Worm (Caenorhabditis elegans) whole organism, early embryonic: ENCODE measurements around the gene F13B12.1.

Source experiments
- B0310.2 ChIP-seq: sonication (generic microtip); optimal IDR thresholded peaks from 2 replicates; lab custom pipeline; 2016; ENCODE audit warnings: mild to moderate bottlenecking, missing genetic modification characterization, missing compliant biosample characterization
- F13C5.2 ChIP-seq: sonication (generic microtip); optimal IDR thresholded peaks from 2 replicates; lab custom pipeline; 2017; ENCODE audit warnings: mild to moderate bottlenecking, missing genetic modification characterization, inconsistent platforms, missing compliant biosample characterization
- aly-1 ChIP-seq: sonication (generic microtip); optimal IDR thresholded peaks from 2 replicates; lab custom pipeline; 2016; ENCODE audit warnings: missing genetic modification characterization, missing compliant biosample characterization
- ama-1 ChIP-seq: fragments of 150-350 bp; optimal IDR thresholded peaks from 2 replicates; lab custom pipeline; 2014
- ceh-13 ChIP-seq: fragments of 200-800 bp; sonication (Bioruptor generic); optimal IDR thresholded peaks from 2 replicates; lab custom pipeline; 2018; ENCODE audit warnings: mild to moderate bottlenecking, missing genetic modification characterization, missing compliant biosample characterization
- ceh-36 ChIP-seq: sonication (generic microtip); optimal IDR thresholded peaks from 2 replicates; lab custom pipeline; 2016; ENCODE audit warnings: missing genetic modification characterization, inconsistent platforms, missing compliant biosample characterization
- ets-7 ChIP-seq: sonication (generic microtip); optimal IDR thresholded peaks from 2 replicates; lab custom pipeline; 2016; ENCODE audit warnings: missing genotype, missing genetic modification characterization, missing compliant biosample characterization
- flt-1 ChIP-seq: fragments of 200-800 bp; sonication (Bioruptor generic); IDR thresholded peaks from 2 replicates; pipeline ENCODE4 v1.3.6; 2022; ENCODE audit warnings: missing genetic modification characterization, missing compliant biosample characterization
- hmbx-1 ChIP-seq: sonication (generic microtip); optimal IDR thresholded peaks from 2 replicates; lab custom pipeline; 2016; ENCODE audit warnings: mild to moderate bottlenecking, missing genetic modification characterization, missing compliant biosample characterization
- hmg-4 ChIP-seq: fragments of 200-800 bp; sonication (Bioruptor generic); optimal IDR thresholded peaks from 2 replicates; lab custom pipeline; 2018; ENCODE audit warnings: mild to moderate bottlenecking, missing genetic modification characterization, missing compliant biosample characterization
- hnd-1 ChIP-seq: sonication (generic microtip); optimal IDR thresholded peaks from 2 replicates; lab custom pipeline; 2016; ENCODE audit warnings: missing genetic modification characterization, missing compliant biosample characterization
- pes-1 ChIP-seq: fragments of 200-800 bp; sonication (Bioruptor generic); IDR thresholded peaks from 2 replicates; pipeline ENCODE4 v1.3.6; 2022; ENCODE audit warnings: missing genetic modification reagents, missing genetic modification characterization, missing compliant biosample characterization
- scrt-1 ChIP-seq: fragments of 200-800 bp; sonication (Bioruptor generic); IDR thresholded peaks from 2 replicates; pipeline ENCODE4 v1.3.6; 2022; ENCODE audit warnings: missing genetic modification characterization, missing compliant biosample characterization
- sea-1 ChIP-seq: fragments of 200-800 bp; sonication (Bioruptor generic); conservative IDR thresholded peaks from 2 replicates; pipeline ENCODE4 v1.3.6; 2022; ENCODE audit warnings: missing genetic modification characterization, missing compliant biosample characterization
- tbx-11 ChIP-seq: fragments of 200-800 bp; sonication (Bioruptor generic); IDR thresholded peaks from 2 replicates; pipeline ENCODE4 v1.3.6; 2022; ENCODE audit warnings: missing genetic modification characterization, missing compliant biosample characterization
- tbx-37 ChIP-seq: fragments of 200-800 bp; sonication (Bioruptor generic); conservative IDR thresholded peaks from 2 replicates; pipeline ENCODE4 v1.3.6; 2022; ENCODE audit warnings: missing genetic modification reagents, missing genetic modification characterization, missing compliant biosample characterization
- tra-4 ChIP-seq: sonication (generic microtip); optimal IDR thresholded peaks from 2 replicates; lab custom pipeline; 2017; ENCODE audit warnings: missing genetic modification characterization, missing compliant biosample characterization

Gene F13B12.1

DNA sequence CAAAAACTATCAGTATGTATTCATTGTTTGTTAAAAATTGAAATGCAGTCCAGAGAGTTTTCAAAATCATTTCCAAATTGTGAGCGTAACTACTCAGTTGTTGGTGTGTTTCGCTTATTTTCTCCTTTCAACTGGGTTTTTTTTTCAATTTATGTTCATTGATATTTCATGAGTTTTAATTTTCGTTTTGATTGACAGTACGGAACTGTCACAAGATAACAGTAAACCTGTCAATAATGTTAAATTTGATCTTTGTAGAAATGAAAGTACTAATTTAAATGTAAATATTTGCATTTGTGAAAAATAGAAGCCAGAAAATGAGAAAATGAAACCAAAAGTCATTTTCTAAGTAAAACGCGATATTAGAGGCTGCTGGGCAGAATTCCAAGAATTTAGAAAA, 38.2 kb upstream of the F13B12.1 start:
- TF ChIP-seq tbx-11 (GFP tag; lab: Robert Waterston, UW), result no peak
- no peak for TF ChIP-seq F13C5.2
- TF ChIP-seq tbx-37 (GFP tag; lab: Robert Waterston, UW), result no peak
- no peak for TF ChIP-seq aly-1
- TF ChIP-seq hmbx-1 (tag; lab: Kevin White, UChicago), result no peak
- no peak for TF ChIP-seq pes-1 (GFP tag; lab: Robert Waterston, UW)
- TF ChIP-seq ets-7 (tag; lab: Kevin White, UChicago), result no peak
- no peak for TF ChIP-seq ceh-36 (tag; lab: Kevin White, UChicago)
- TF ChIP-seq sea-1 (GFP tag; lab: Robert Waterston, UW), result no peak
- no peak for TF ChIP-seq B0310.2 (tag; lab: Kevin White, UChicago)
- no peak for TF ChIP-seq flt-1
- TF ChIP-seq hnd-1 (tag; lab: Kevin White, UChicago), result no peak
- TF ChIP-seq hmg-4 (GFP tag; lab: Kevin White, UChicago), result no peak
- no peak for TF ChIP-seq scrt-1 (GFP tag; lab: Robert Waterston, UW)
- no peak for TF ChIP-seq tra-4 (tag; lab: Kevin White, UChicago)
- TF ChIP-seq ama-1 (lab: Kevin White, UChicago), result no peak
- no peak for TF ChIP-seq ceh-13

- TF ChIP-seq hnd-1 (tag; lab: Kevin White, UChicago), result no peak
Measured at ce11 chrIV:10461767-10462166, 37.3 kb upstream of the F13B12.1 start, which contains the start of gene mec-3. Gene mec-3 (minus strand): TSS chrIV:10461867.

DNA sequence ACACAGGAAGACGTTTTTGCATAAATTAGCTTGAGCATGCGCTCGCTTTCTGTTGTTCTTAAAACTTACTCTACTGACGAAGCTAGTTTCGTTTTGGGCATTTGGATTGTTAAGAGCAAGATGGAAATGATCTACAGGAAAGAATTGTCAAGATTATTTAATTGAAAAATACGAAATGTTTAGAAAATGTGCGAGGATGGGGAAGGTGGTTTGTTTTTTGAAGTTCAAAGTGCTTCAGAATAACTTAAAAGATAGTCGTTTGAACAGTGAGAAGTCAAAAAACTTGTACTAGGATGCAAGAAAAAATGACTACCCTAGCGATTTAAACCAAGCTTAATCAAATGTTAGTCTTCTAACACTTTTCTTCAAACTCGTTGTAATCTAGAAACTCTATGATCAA, 32.7 kb upstream of the F13B12.1 start, which contains the start of gene srb-17:
TSS of gene srb-17 (minus strand) at position 101 of the 400 bp plus-strand sequence.
- no peak for TF ChIP-seq hmbx-1 (tag; lab: Kevin White, UChicago)
- TF ChIP-seq aly-1, result no peak
- no peak for TF ChIP-seq ceh-13

ce11 chrIV:10453001-10453400, 28.6 kb upstream of the F13B12.1 start, which contains the start of gene F01D4.8:
Gene F01D4.8 (minus strand): TSS chrIV:10453101.
- TF ChIP-seq hmbx-1 (tag; lab: Kevin White, UChicago) (no peak), hmg-4 (GFP tag; lab: Kevin White, UChicago) (no peak), flt-1 (no peak), ama-1 (lab: Kevin White, UChicago) (no peak), tbx-37 (GFP tag; lab: Robert Waterston, UW) (no peak), ceh-13 (no peak), aly-1 (no peak), tra-4 (tag; lab: Kevin White, UChicago) (no peak), B0310.2 (tag; lab: Kevin White, UChicago) (no peak), ceh-36 (tag; lab: Kevin White, UChicago) (no peak)

ce11 chrIV:10449799-10450198, 25.4 kb upstream of the F13B12.1 start, which contains the start of gene F13B12.4:
Gene F13B12.4 (minus strand): TSS chrIV:10449899.
- TF ChIP-seq hnd-1 (tag; lab: Kevin White, UChicago) (no peak), ceh-36 (tag; lab: Kevin White, UChicago) (no peak), sea-1 (GFP tag; lab: Robert Waterston, UW) (no peak), aly-1 (no peak), tbx-11 (GFP tag; lab: Robert Waterston, UW) (no peak), pes-1 (GFP tag; lab: Robert Waterston, UW) (no peak), ceh-13 (no peak), flt-1 (no peak), scrt-1 (GFP tag; lab: Robert Waterston, UW) (no peak), ets-7 (tag; lab: Kevin White, UChicago) (no peak), ama-1 (lab: Kevin White, UChicago) (no peak), hmg-4 (GFP tag; lab: Kevin White, UChicago) (no peak), tbx-37 (GFP tag; lab: Robert Waterston, UW) (no peak), tra-4 (tag; lab: Kevin White, UChicago) (no peak), hmbx-1 (tag; lab: Kevin White, UChicago) (no peak), F13C5.2 (no peak), B0310.2 (tag; lab: Kevin White, UChicago) (no peak)

ce11 chrIV:10443510-10443909, 19.1 kb upstream of the F13B12.1 start, which contains the start of gene F13B12.7:
Gene F13B12.7 (plus strand): TSS chrIV:10443810.
- TF ChIP-seq tbx-11 (GFP tag; lab: Robert Waterston, UW), result no peak
- no peak for TF ChIP-seq scrt-1 (GFP tag; lab: Robert Waterston, UW)
- no peak for TF ChIP-seq pes-1 (GFP tag; lab: Robert Waterston, UW)
- no peak for TF ChIP-seq flt-1
- no peak for TF ChIP-seq ceh-13
- no peak for TF ChIP-seq B0310.2 (tag; lab: Kevin White, UChicago)
- TF ChIP-seq hmbx-1 (tag; lab: Kevin White, UChicago), result no peak
- TF ChIP-seq ets-7 (tag; lab: Kevin White, UChicago), result no peak
- no peak for TF ChIP-seq hnd-1 (tag; lab: Kevin White, UChicago)
- TF ChIP-seq F13C5.2, result no peak
- TF ChIP-seq aly-1, result no peak
- no peak for TF ChIP-seq ama-1 (lab: Kevin White, UChicago)
- no peak for TF ChIP-seq ceh-36 (tag; lab: Kevin White, UChicago)
- no peak for TF ChIP-seq tra-4 (tag; lab: Kevin White, UChicago)
- TF ChIP-seq tbx-37 (GFP tag; lab: Robert Waterston, UW), result no peak

ce11 chrIV:10442904-10443303, 18.5 kb upstream of the F13B12.1 start:
- no peak for TF ChIP-seq ets-7 (tag; lab: Kevin White, UChicago)
- TF ChIP-seq hmg-4 (GFP tag; lab: Kevin White, UChicago), result no peak
- no peak for TF ChIP-seq hmbx-1 (tag; lab: Kevin White, UChicago)
- TF ChIP-seq flt-1, result no peak
- TF ChIP-seq sea-1 (GFP tag; lab: Robert Waterston, UW), result no peak
- TF ChIP-seq F13C5.2, result no peak
- no peak for TF ChIP-seq aly-1
- TF ChIP-seq scrt-1 (GFP tag; lab: Robert Waterston, UW), result no peak
- TF ChIP-seq pes-1 (GFP tag; lab: Robert Waterston, UW), result no peak
- TF ChIP-seq tra-4 (tag; lab: Kevin White, UChicago), result no peak
- TF ChIP-seq ceh-36 (tag; lab: Kevin White, UChicago), result no peak
